Fruit fly (Drosophila melanogaster): Measurements from ENCODE around the gene CG7655.

dm6 chr3R:17701971-17702845 lies 19.7 kb downstream of the CG7655 start:
- TF ChIP-seq psq (optimal IDR thresholded peaks at IDR 0.05) (no peak), insv (optimal IDR thresholded peaks at IDR 0.05) (no peak), Sin3A (optimal IDR thresholded peaks at IDR 0.05) (no peak), Myc (optimal IDR thresholded peaks at IDR 0.05) (no peak), h (optimal IDR thresholded peaks at IDR 0.05) (no peak), ttk (optimal IDR thresholded peaks at IDR 0.05) (no peak)
